Worm (Caenorhabditis elegans): ENCODE data around the gene anmt-2.

- TF ChIP-seq ztf-29 (GFP tag; IDR thresholded peaks at IDR 0.05), result no peak
- no peak for TF ChIP-seq klf-2 (GFP tag; conservative IDR thresholded peaks at IDR 0.05)
- no peak for TF ChIP-seq cog-1 (tag; optimal IDR thresholded peaks at IDR 0.05)
- TF ChIP-seq med-1 (GFP tag; optimal IDR thresholded peaks at IDR 0.05; ENCODE audit: insufficient read depth), result no peak
- no peak for TF ChIP-seq tab-1 (GFP tag; IDR thresholded peaks at IDR 0.05)
- TF ChIP-seq ztf-23 (GFP tag; IDR thresholded peaks at IDR 0.05), result no peak
- no peak for TF ChIP-seq flt-1 (GFP tag; IDR thresholded peaks at IDR 0.05)
- TF ChIP-seq ref-1 (GFP tag; conservative IDR thresholded peaks at IDR 0.05), result no peak
- TF ChIP-seq T22C8.4 (GFP tag; IDR thresholded peaks at IDR 0.05), result no peak
These were observed 1.8 kb downstream of the anmt-2 start for ce11 chrIII:6155787-6156186.

Measured in whole organism, midembryonic.